Fruit fly (Drosophila melanogaster): Measurements from ENCODE around the gene Yp3.

The Yp3 gene

dm6 chrX:13805554-13805953, 46.2 kb downstream of the Yp3 start (continued):
- TF ChIP-seq otp (GFP tag; IDR thresholded peaks at IDR 0.05): no peak
- no peak for TF ChIP-seq CG7271 (tag; optimal IDR thresholded peaks at IDR 0.05)
- peak; percentile 47 for TF ChIP-seq Xrp1 (GFP tag; IDR thresholded peaks at IDR 0.05)
- no peak for TF ChIP-seq CG4328 (GFP tag; optimal IDR thresholded peaks at IDR 0.05)
- no peak for TF ChIP-seq CG9817 (tag; optimal IDR thresholded peaks at IDR 0.05)
- peak; percentile 92 for TF ChIP-seq CG8290 (GFP tag; optimal IDR thresholded peaks at IDR 0.05)
- TF ChIP-seq CG8290 (tag; optimal IDR thresholded peaks at IDR 0.05): peak; percentile 77 to 98
- no peak for TF ChIP-seq insv (GFP tag; optimal IDR thresholded peaks at IDR 0.05)
- no peak for TF ChIP-seq CG7372 (GFP tag; IDR thresholded peaks at IDR 0.05)
- TF ChIP-seq CG6272 (GFP tag; IDR thresholded peaks at IDR 0.05): no peak
- peak; percentile 2 for TF ChIP-seq dm (GFP tag; optimal IDR thresholded peaks at IDR 0.05)
- TF ChIP-seq CG6813 (GFP tag; optimal IDR thresholded peaks at IDR 0.05): no peak
- no peak for TF ChIP-seq CG1792 (GFP tag; optimal IDR thresholded peaks at IDR 0.05)
- TF ChIP-seq CG16815 (GFP tag; optimal IDR thresholded peaks at IDR 0.05): no peak
- peak; percentile 42 for TF ChIP-seq ATbp (GFP tag; optimal IDR thresholded peaks at IDR 0.05)
- peak; percentile 16 for TF ChIP-seq dmrt11E (tag; optimal IDR thresholded peaks at IDR 0.05)
- TF ChIP-seq inv (GFP tag; IDR thresholded peaks at IDR 0.05; ENCODE audit: partially characterized antibody): no peak
- TF ChIP-seq Hey (tag; optimal IDR thresholded peaks at IDR 0.05): no peak
- no peak for TF ChIP-seq HHEX (GFP tag; optimal IDR thresholded peaks at IDR 0.05)
- no peak for TF ChIP-seq CG8388 (GFP tag; optimal IDR thresholded peaks at IDR 0.05)
- TF ChIP-seq dpn (GFP tag; optimal IDR thresholded peaks at IDR 0.05): no peak
- TF ChIP-seq CG13894 (tag; optimal IDR thresholded peaks at IDR 0.05): no peak
- no peak for TF ChIP-seq CG13287 (GFP tag; IDR thresholded peaks at IDR 0.05; ENCODE audit: partially characterized antibody)
- TF ChIP-seq Usf (GFP tag; optimal IDR thresholded peaks at IDR 0.05): no peak
- TF ChIP-seq NFAT (GFP tag; IDR thresholded peaks at IDR 0.05): no peak
- no peak for TF ChIP-seq CG30020 (tag; optimal IDR thresholded peaks at IDR 0.05)
- no peak for TF ChIP-seq Sin3A (optimal IDR thresholded peaks at IDR 0.05)
- no peak for TF ChIP-seq bowl (GFP tag; IDR thresholded peaks at IDR 0.05)
- TF ChIP-seq CG4424 (GFP tag; optimal IDR thresholded peaks at IDR 0.05): no peak
- no peak for TF ChIP-seq CG6854 (GFP tag; optimal IDR thresholded peaks at IDR 0.05)
- no peak for TF ChIP-seq pzg (GFP tag; optimal IDR thresholded peaks at IDR 0.05)
- no peak for TF ChIP-seq CG17328 (GFP tag; IDR thresholded peaks at IDR 0.05)
- TF ChIP-seq pita (GFP tag; optimal IDR thresholded peaks at IDR 0.05): peak; percentile 3
- TF ChIP-seq CG9876 (GFP tag; optimal IDR thresholded peaks at IDR 0.05): peak; percentile 28
- TF ChIP-seq sens (GFP tag): peak; percentile 87
- TF ChIP-seq CG5245 (GFP tag; optimal IDR thresholded peaks at IDR 0.05): no peak
- TF ChIP-seq sc (optimal IDR thresholded peaks at IDR 0.05): no peak
- TF ChIP-seq sc (GFP tag; optimal IDR thresholded peaks at IDR 0.05): no peak
- no peak for TF ChIP-seq CG14050 (GFP tag; IDR thresholded peaks at IDR 0.05)
- no peak for TF ChIP-seq jumu (GFP tag; optimal IDR thresholded peaks at IDR 0.05)
- peak; percentile 48; the same call in 1 of the 3 replicates for TF ChIP-seq sr (GFP tag; IDR thresholded peaks at IDR 0.05)
- no peak for TF ChIP-seq H15 (GFP tag; IDR thresholded peaks at IDR 0.05)
- no peak for TF ChIP-seq CG10147 (GFP tag; optimal IDR thresholded peaks at IDR 0.05)
- no peak for TF ChIP-seq hbn (GFP tag; IDR thresholded peaks at IDR 0.05; ENCODE audit: partially characterized antibody)
- no peak for TF ChIP-seq CG11247 (GFP tag; IDR thresholded peaks at IDR 0.05)
- no peak for TF ChIP-seq Gug (GFP tag; IDR thresholded peaks at IDR 0.05)
- no peak for TF ChIP-seq Scr (GFP tag; IDR thresholded peaks at IDR 0.05; ENCODE audit: partially characterized antibody)
- TF ChIP-seq Fer2 (tag; optimal IDR thresholded peaks at IDR 0.05): no peak
- no peak for TF ChIP-seq Dek (tag; optimal IDR thresholded peaks at IDR 0.05)
- no peak for TF ChIP-seq sd (tag; optimal IDR thresholded peaks at IDR 0.05)
- TF ChIP-seq B-H2 (GFP tag; optimal IDR thresholded peaks at IDR 0.05): no peak
- no peak for TF ChIP-seq ham (GFP tag; IDR thresholded peaks at IDR 0.05)
- TF ChIP-seq Rfx (GFP tag; IDR thresholded peaks at IDR 0.05): no peak
